Fruit fly (Drosophila melanogaster) whole organism, embryonic: ENCODE data around the gene ato.
A peak's percentile ranks its signal among the peaks of the same experiment; 100 is the strongest.

Experiments used
- Asciz ChIP-seq: fragments of 200-800 bp; sonication (Bioruptor generic); optimal IDR thresholded peaks from 2 replicates; lab custom pipeline; 2017; ENCODE audit warnings: missing biosample characterization, mild to moderate bottlenecking, missing genetic modification characterization, missing genetic modification reagents
- Atf-2 ChIP-seq: fragments of 200-800 bp; sonication (Bioruptor generic); optimal IDR thresholded peaks from 2 replicates; lab custom pipeline; 2016; ENCODE audit warnings: missing biosample characterization, missing genetic modification characterization
- BEAF-32 ChIP-seq: fragments of 200-800 bp; sonication (Bioruptor generic); optimal IDR thresholded peaks from 3 replicates; lab custom pipeline; 2017; ENCODE audit warnings: missing biosample characterization, missing genetic modification characterization, mild to moderate bottlenecking, moderate library complexity, missing genetic modification reagents
- CG11456 ChIP-seq: fragments of 200-800 bp; sonication (Bioruptor generic); IDR thresholded peaks from 3 replicates; pipeline ENCODE4 v1.3.6; 2022; ENCODE audit warnings: missing biosample characterization, missing genetic modification characterization
- CG11560 ChIP-seq: fragments of 200-800 bp; sonication (Bioruptor generic); IDR thresholded peaks from 3 replicates; pipeline ENCODE4 v1.3.6; 2022; ENCODE audit warnings: missing biosample characterization, missing genetic modification characterization
- CG12659 ChIP-seq: fragments of 200-800 bp; sonication (Bioruptor generic); optimal IDR thresholded peaks from 3 replicates; lab custom pipeline; 2017; ENCODE audit warnings: mild to moderate bottlenecking, missing biosample characterization, missing genetic modification reagents, missing genetic modification characterization
- CG13123 ChIP-seq: fragments of 200-800 bp; sonication (Bioruptor generic); optimal IDR thresholded peaks from 2 replicates; lab custom pipeline; 2016; ENCODE audit warnings: missing biosample characterization, missing genetic modification characterization
- CG13296 ChIP-seq: fragments of 200-800 bp; sonication (Bioruptor generic); optimal IDR thresholded peaks from 3 replicates; lab custom pipeline; 2018; ENCODE audit warnings: missing biosample characterization, mild to moderate bottlenecking, missing genetic modification characterization
- CG18262 ChIP-seq: fragments of 200-800 bp; optimal IDR thresholded peaks from 3 replicates; lab custom pipeline; 2019; ENCODE audit warnings: missing biosample characterization, mild to moderate bottlenecking, missing genetic modification characterization, moderate library complexity
- CG18476 ChIP-seq: fragments of 200-800 bp; sonication (Bioruptor generic); optimal IDR thresholded peaks from 2 replicates; lab custom pipeline; 2016; ENCODE audit warnings: missing biosample characterization, mild to moderate bottlenecking, missing genetic modification characterization
- CG18764 ChIP-seq: fragments of 200-800 bp; sonication (Bioruptor generic); optimal IDR thresholded peaks from 3 replicates; lab custom pipeline; 2016; ENCODE audit warnings: missing biosample characterization, missing genetic modification characterization
- CG2129 ChIP-seq: fragments of 200-800 bp; sonication (Bioruptor generic); IDR thresholded peaks from 2 replicates; pipeline ENCODE4 v1.3.6; 2022; ENCODE audit warnings: missing biosample characterization, missing genetic modification characterization; ENCODE audit not compliant: partially characterized antibody
- CG2202 ChIP-seq: fragments of 200-800 bp; sonication (Bioruptor generic); optimal IDR thresholded peaks from 2 replicates; lab custom pipeline; 2018; ENCODE audit warnings: missing biosample characterization, mild to moderate bottlenecking, missing genetic modification characterization
- CG6654 ChIP-seq: fragments of 200-800 bp; sonication (Bioruptor generic); optimal IDR thresholded peaks from 2 replicates; lab custom pipeline; 2017; ENCODE audit warnings: missing biosample characterization, mild to moderate bottlenecking, missing genetic modification characterization
- CG6854 ChIP-seq: fragments of 200-800 bp; sonication (Bioruptor generic); optimal IDR thresholded peaks from 3 replicates; lab custom pipeline; 2017; ENCODE audit warnings: missing biosample characterization, mild to moderate bottlenecking, missing genetic modification characterization
- CG7928 ChIP-seq: fragments of 200-800 bp; sonication (Bioruptor generic); optimal IDR thresholded peaks from 2 replicates; lab custom pipeline; 2017; ENCODE audit warnings: missing biosample characterization, mild to moderate bottlenecking, missing genetic modification characterization
- D19B ChIP-seq: fragments of 200-800 bp; sonication (Bioruptor generic); optimal IDR thresholded peaks from 2 replicates; lab custom pipeline; 2017; ENCODE audit warnings: missing biosample characterization, mild to moderate bottlenecking, missing genetic modification characterization
- Deaf1 ChIP-seq: fragments of 200-800 bp; optimal IDR thresholded peaks from 3 replicates; lab custom pipeline; 2019; ENCODE audit warnings: missing biosample characterization, mild to moderate bottlenecking, missing genetic modification characterization, moderate library complexity
- Ets65A ChIP-seq: fragments of 200-800 bp; sonication (Bioruptor generic); peaks from one replicate; lab custom pipeline; 2016; ENCODE audit warnings: missing biosample characterization, missing genetic modification characterization
- HLHmδ ChIP-seq: fragments of 200-800 bp; sonication (Bioruptor generic); optimal IDR thresholded peaks from 2 replicates; lab custom pipeline; 2018; ENCODE audit warnings: missing biosample characterization, mild to moderate bottlenecking, missing genetic modification characterization, moderate library complexity
- Hand ChIP-seq: fragments of 200-800 bp; sonication (Bioruptor generic); optimal IDR thresholded peaks from 2 replicates; lab custom pipeline; 2017; ENCODE audit warnings: mild to moderate bottlenecking, missing biosample characterization, missing genetic modification reagents, missing genetic modification characterization
- Hr78 ChIP-seq, 2 experiments: fragments of 200-800 bp in 1 of 2; fragments of >200 bp in 1 of 2; sonication (Bioruptor generic) in 1 of 2; optimal IDR thresholded peaks; 2 replicates each; lab custom pipeline; 2017 to 2019; ENCODE audit warnings: missing biosample characterization in 2 of 2, missing genetic modification characterization in 2 of 2, mild to moderate bottlenecking in 1 of 2, moderate library complexity in 1 of 2
- Lim3 ChIP-seq: fragments of 200-800 bp; sonication (Bioruptor generic); IDR thresholded peaks from 2 replicates; pipeline ENCODE4 v1.3.6; 2022; ENCODE audit warnings: missing biosample characterization, missing genetic modification characterization
- Mrtf ChIP-seq: fragments of 200-800 bp; sonication (Bioruptor generic); IDR thresholded peaks from 3 replicates; pipeline ENCODE4 v1.3.6; 2022; ENCODE audit warnings: missing biosample characterization, missing genetic modification characterization
- Rfx ChIP-seq: fragments of 200-800 bp; sonication (Bioruptor generic); IDR thresholded peaks from 2 replicates; pipeline ENCODE4 v1.3.6; 2022; ENCODE audit warnings: missing biosample characterization, missing genetic modification characterization
- Rx ChIP-seq: fragments of 200-800 bp; sonication (Bioruptor generic); IDR thresholded peaks from 2 replicates; pipeline ENCODE4 v1.3.6; 2022; ENCODE audit warnings: missing biosample characterization, missing genetic modification characterization
- Stat92E ChIP-seq, 3 experiments: fragments of >200 bp in 2 of 3; fragments of 200-800 bp in 1 of 3; sonication (Bioruptor generic) in 1 of 3; optimal IDR thresholded peaks; 2 replicates each; lab custom pipeline; 2017 to 2019; ENCODE audit warnings: missing biosample characterization in 3 of 3, missing genetic modification characterization in 3 of 3, mild to moderate bottlenecking in 1 of 3, moderate library complexity in 1 of 3
- YL-1 ChIP-seq: fragments of 200-800 bp; sonication (Bioruptor generic); optimal IDR thresholded peaks from 3 replicates; lab custom pipeline; 2017; ENCODE audit warnings: missing biosample characterization, mild to moderate bottlenecking, missing genetic modification characterization
- chm ChIP-seq: fragments of 200-800 bp; sonication (Bioruptor generic); IDR thresholded peaks from 2 replicates; pipeline ENCODE4 v1.3.6; 2022; ENCODE audit warnings: missing biosample characterization, missing genetic modification characterization
- crol ChIP-seq: fragments of 200-800 bp; sonication (Bioruptor generic); IDR thresholded peaks from 2 replicates; pipeline ENCODE4 v1.3.6; 2022; ENCODE audit warnings: missing biosample characterization, missing genetic modification characterization
- grau ChIP-seq: fragments of 200-800 bp; optimal IDR thresholded peaks from 3 replicates; lab custom pipeline; 2019; ENCODE audit warnings: missing biosample characterization, mild to moderate bottlenecking, missing genetic modification characterization, moderate library complexity
- gro ChIP-seq: fragments of 200-800 bp; sonication (Bioruptor generic); optimal IDR thresholded peaks from 2 replicates; lab custom pipeline; 2016; ENCODE audit warnings: missing biosample characterization, missing genetic modification characterization
- hbn ChIP-seq: fragments of 200-800 bp; sonication (Bioruptor generic); IDR thresholded peaks from 2 replicates; pipeline ENCODE4 v1.3.6; 2022; ENCODE audit warnings: missing biosample characterization, missing genetic modification characterization; ENCODE audit not compliant: partially characterized antibody
- luna ChIP-seq: fragments of 200-800 bp; sonication (Bioruptor generic); optimal IDR thresholded peaks from 2 replicates; lab custom pipeline; 2016; ENCODE audit warnings: missing biosample characterization, missing genetic modification characterization
- nerfin-1 ChIP-seq: fragments of 200-800 bp; sonication (Bioruptor generic); optimal IDR thresholded peaks from 3 replicates; lab custom pipeline; 2019; ENCODE audit warnings: missing biosample characterization, mild to moderate bottlenecking, missing genetic modification characterization, moderate library complexity
- nom ChIP-seq: fragments of 200-800 bp; sonication (Bioruptor generic); optimal IDR thresholded peaks from 2 replicates; lab custom pipeline; 2017; ENCODE audit warnings: missing biosample characterization, missing genetic modification characterization, mild to moderate bottlenecking, moderate library complexity, missing genetic modification reagents
- pan ChIP-seq, 4 experiments: fragments of >200 bp in 3 of 4; fragments of 200-800 bp in 1 of 4; sonication (Bioruptor generic) in 1 of 4; optimal IDR thresholded peaks in 3 of 4; IDR thresholded peaks in 1 of 4; 2 replicates each; pipeline versions ENCODE4 v1.3.6 to Lab custom; 2017 to 2022; ENCODE audit warnings: missing biosample characterization in 2 of 4, missing genetic modification characterization in 2 of 4, mixed read lengths in 1 of 4
- pb ChIP-seq: fragments of 200-800 bp; sonication (Bioruptor generic); optimal IDR thresholded peaks from 3 replicates; lab custom pipeline; 2016; ENCODE audit warnings: missing biosample characterization, missing genetic modification characterization
- prd ChIP-seq, 3 experiments: fragments of >200 bp in 2 of 3; fragments of 200-800 bp in 1 of 3; sonication (Bioruptor generic) in 1 of 3; optimal IDR thresholded peaks in 2 of 3; IDR thresholded peaks in 1 of 3; 2 replicates in 2 of 3; 3 replicates in 1 of 3; pipeline versions ENCODE4 v1.3.6 to Lab custom; 2017 to 2022; ENCODE audit warnings: missing biosample characterization in 1 of 3, missing genetic modification characterization in 1 of 3
- salm ChIP-seq: fragments of 200-800 bp; sonication (Bioruptor generic); optimal IDR thresholded peaks from 2 replicates; lab custom pipeline; 2018; ENCODE audit warnings: missing biosample characterization, mild to moderate bottlenecking, missing genetic modification characterization
- sc ChIP-seq, 3 experiments: fragments of >200 bp in 2 of 3; fragments of 200-800 bp in 1 of 3; sonication (Bioruptor generic) in 1 of 3; optimal IDR thresholded peaks; 2 replicates in 2 of 3; 3 replicates in 1 of 3; lab custom pipeline; 2017; ENCODE audit warnings: mild to moderate bottlenecking in 1 of 3, missing biosample characterization in 1 of 3, missing genetic modification characterization in 1 of 3, missing genetic modification reagents in 1 of 3
- sima ChIP-seq: fragments of 200-800 bp; sonication (Bioruptor generic); optimal IDR thresholded peaks from 2 replicates; lab custom pipeline; 2016; ENCODE audit warnings: missing biosample characterization, missing genetic modification characterization
- sug ChIP-seq: fragments of 200-800 bp; optimal IDR thresholded peaks from 2 replicates; lab custom pipeline; 2019; ENCODE audit warnings: missing biosample characterization, mild to moderate bottlenecking, missing genetic modification characterization, moderate library complexity
- tgo ChIP-seq: fragments of 200-800 bp; sonication (Bioruptor generic); IDR thresholded peaks from 3 replicates; pipeline ENCODE4 v1.3.6; 2022; ENCODE audit warnings: missing biosample characterization, missing genetic modification characterization
- tio ChIP-seq: fragments of 200-800 bp; sonication (Bioruptor generic); optimal IDR thresholded peaks from 2 replicates; lab custom pipeline; 2017; ENCODE audit warnings: missing biosample characterization, missing genetic modification characterization, inconsistent platforms
- zen2 ChIP-seq: fragments of 200-800 bp; sonication (Bioruptor generic); IDR thresholded peaks from 3 replicates; pipeline ENCODE4 v1.3.6; 2022; ENCODE audit warnings: missing biosample characterization, missing genetic modification characterization; ENCODE audit not compliant: partially characterized antibody

The ato gene

DNA sequence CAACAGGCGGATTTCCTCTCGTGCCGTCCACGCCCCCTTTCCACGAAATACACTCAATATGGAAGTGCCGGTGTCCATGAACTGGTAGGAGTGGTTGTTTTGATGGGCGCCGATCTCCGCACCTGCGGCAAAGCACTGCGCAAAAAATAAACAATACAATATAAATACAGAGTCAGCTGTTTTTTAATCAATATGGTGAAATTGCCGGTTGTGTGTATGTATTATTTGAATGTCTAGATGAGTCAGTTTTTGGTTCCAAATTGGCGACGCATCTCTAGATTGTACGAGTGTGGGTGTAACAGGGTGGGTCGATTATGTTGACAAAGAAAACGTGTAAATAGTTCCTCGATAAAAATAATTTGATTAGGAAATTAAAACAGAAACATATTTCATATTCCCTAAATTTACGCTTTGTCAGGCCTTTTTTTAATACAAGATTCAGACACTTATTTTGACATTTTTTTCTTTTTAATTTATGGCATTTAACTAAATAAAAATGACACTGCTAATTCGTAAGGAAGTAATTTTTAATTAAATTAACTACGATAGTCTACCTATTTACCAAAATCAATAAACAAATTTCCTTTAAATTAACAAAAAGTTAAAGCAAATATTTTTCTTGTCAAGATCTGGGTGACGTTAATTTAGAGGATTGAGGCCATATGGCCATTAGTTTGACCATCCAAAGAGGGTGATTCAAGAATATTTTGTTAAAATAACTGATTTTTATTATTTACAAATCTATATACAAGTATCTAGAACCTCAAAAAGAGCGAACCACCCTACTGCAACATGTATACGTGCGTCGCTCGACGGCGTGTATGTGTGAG lies 38.2 kb upstream of the ato start (continued):
- no peak for TF ChIP-seq YL-1
- no peak for TF ChIP-seq CG2129 (GFP tag; lab: Robert Waterston, UW)
- peak; percentile 61 for TF ChIP-seq sima (GFP tag; lab: Kevin White, UChicago)
- peak; percentile 70 for TF ChIP-seq CG13123 (GFP tag; lab: Kevin White, UChicago)
- TF ChIP-seq Atf-2 (GFP tag; lab: Kevin White, UChicago), result peak; percentile 72
- peak; percentile 94 for TF ChIP-seq Asciz
- TF ChIP-seq sug (tag; lab: Kevin White, UChicago), result peak; percentile 92
- peak in 1 of 2 experiments; percentile 87 for TF ChIP-seq Hr78 (GFP tag; optimal IDR thresholded peaks at IDR 0.05; lab: Kevin White, UChicago)
- TF ChIP-seq CG12659, result peak; percentile 95
- TF ChIP-seq salm (tag; lab: Kevin White, UChicago), result peak; percentile 72
- no peak for TF ChIP-seq zen2 (GFP tag; lab: Robert Waterston, UW)
- peak; percentile 83 for TF ChIP-seq D19B
- peak; percentile 62 for TF ChIP-seq CG18764 (GFP tag; lab: Kevin White, UChicago)
- TF ChIP-seq prd (optimal IDR thresholded peaks at IDR 0.05; lab: Kevin White, UChicago), result no peak
- TF ChIP-seq prd (GFP tag; IDR thresholded peaks at IDR 0.05; lab: Robert Waterston, UW), result peak; percentile 73
- TF ChIP-seq nerfin-1 (tag; lab: Kevin White, UChicago), result peak; percentile 86
- no peak for TF ChIP-seq sc (optimal IDR thresholded peaks at IDR 0.05; lab: Kevin White, UChicago)
- TF ChIP-seq sc (GFP tag; optimal IDR thresholded peaks at IDR 0.05; lab: Kevin White, UChicago), result peak; percentile 87
- peak; percentile 51; the same call in 1 of the 3 replicates for TF ChIP-seq Mrtf
- TF ChIP-seq crol (GFP tag; lab: Robert Waterston, UW), result no peak
- no peak for TF ChIP-seq Stat92E (GFP tag; optimal IDR thresholded peaks at IDR 0.05; lab: Kevin White, UChicago)
- peak; percentile 47 for TF ChIP-seq luna
- TF ChIP-seq HLHmδ (GFP tag; lab: Kevin White, UChicago), result no peak
- peak; percentile 97 for TF ChIP-seq CG18262 (tag; lab: Kevin White, UChicago)
- TF ChIP-seq Rfx, result peak; percentile 79
- peak; percentile 72 for TF ChIP-seq CG7928
- peak; percentile 96 for TF ChIP-seq tio (GFP tag; lab: Kevin White, UChicago)
- TF ChIP-seq pb (GFP tag; lab: Kevin White, UChicago), result peak; percentile 75
- peak; percentile 78 for TF ChIP-seq Ets65A
- TF ChIP-seq CG6854 (GFP tag; lab: Kevin White, UChicago), result peak; percentile 92
- no peak for TF ChIP-seq Lim3 (GFP tag; lab: Robert Waterston, UW)
- peak; percentile 1 for TF ChIP-seq BEAF-32
- peak; percentile 73 for TF ChIP-seq Deaf1
- TF ChIP-seq CG11456 (GFP tag; lab: Robert Waterston, UW), result peak; percentile 70
- peak; percentile 75 for TF ChIP-seq chm (GFP tag; lab: Robert Waterston, UW)
- peak; percentile 60 for TF ChIP-seq Rx (GFP tag; lab: Robert Waterston, UW)
- TF ChIP-seq nom (GFP tag; lab: Kevin White, UChicago), result peak; percentile 79
- TF ChIP-seq pan (optimal IDR thresholded peaks at IDR 0.05; lab: Kevin White, UChicago), result no peak
- TF ChIP-seq pan (GFP tag; optimal IDR thresholded peaks at IDR 0.05 in 1 of 2, IDR thresholded peaks at IDR 0.05 in 1 of 2), result peak in 1 of 2 experiments; percentile 73
- TF ChIP-seq CG6654, result peak; percentile 79
- TF ChIP-seq CG11560 (tag; lab: Robert Waterston, UW), result peak; percentile 62; the same call in 1 of the 3 replicates
- peak; percentile 64 for TF ChIP-seq tgo
- peak; percentile 51 for TF ChIP-seq CG2202 (tag; lab: Kevin White, UChicago)
- TF ChIP-seq CG13296 (GFP tag; lab: Kevin White, UChicago), result peak; percentile 90
- TF ChIP-seq Hand (GFP tag; lab: Kevin White, UChicago), result peak; percentile 85
- TF ChIP-seq grau (tag; lab: Kevin White, UChicago), result peak; percentile 92
- TF ChIP-seq hbn, result no peak
- peak; percentile 52 for TF ChIP-seq gro
- peak; percentile 88 for TF ChIP-seq CG18476 (GFP tag; lab: Kevin White, UChicago)
